Fruit fly (Drosophila melanogaster): ENCODE measurements around the gene Shaw.

DNA sequence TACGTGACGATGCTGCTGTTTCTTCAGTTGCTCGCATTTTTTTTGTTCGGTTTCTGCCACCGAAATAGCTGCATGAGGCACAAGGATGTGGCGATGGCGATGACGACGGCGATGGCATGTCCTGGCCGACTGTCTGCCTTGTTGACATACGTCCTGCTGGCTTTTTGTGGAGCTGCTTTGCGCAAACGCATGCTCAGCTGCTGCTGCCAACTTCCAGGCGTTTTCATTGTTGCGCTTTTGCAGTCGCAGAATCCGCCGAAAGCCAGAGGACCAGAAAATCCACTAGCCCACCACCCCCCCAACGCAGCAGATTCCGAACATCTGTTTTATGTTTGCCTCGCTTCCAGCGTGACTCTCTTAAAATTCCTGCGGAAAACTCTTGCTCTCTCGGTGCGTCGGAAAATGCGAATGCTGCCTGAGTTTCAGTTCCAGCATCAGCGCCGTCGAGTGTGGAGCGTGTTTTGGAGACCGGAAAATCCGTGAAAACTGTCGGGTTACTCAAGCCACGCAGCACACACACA lies 38.9 kb downstream of the Shaw start, which contains the start of gene CG43707:
- no peak for TF ChIP-seq CG8159 (tag; optimal IDR thresholded peaks at IDR 0.05)
- no peak for TF ChIP-seq Snoo (tag; optimal IDR thresholded peaks at IDR 0.05)
- TF ChIP-seq CG9948 (tag; optimal IDR thresholded peaks at IDR 0.05): no peak
